Worm (Caenorhabditis elegans) whole organism, L4 larva: ENCODE results near the gene ZK688.1.

Experiments
- egl-27 ChIP-seq: sonication (generic microtip); optimal IDR thresholded peaks from 3 replicates; lab custom pipeline; 2017; ENCODE audit warnings: missing biosample characterization, missing genetic modification reagents, missing genetic modification characterization
- hlh-30 ChIP-seq: sonication (generic microtip); optimal IDR thresholded peaks from 2 replicates; lab custom pipeline; 2017; ENCODE audit warnings: antibody characterized with exemption, mild to moderate bottlenecking, missing genetic modification characterization, missing compliant biosample characterization; ENCODE audit not compliant: insufficient read depth
- lir-3 ChIP-seq: sonication (generic microtip); optimal IDR thresholded peaks from 2 replicates; lab custom pipeline; 2016; ENCODE audit warnings: mild to moderate bottlenecking, missing genetic modification characterization, missing compliant biosample characterization
- lsy-2 ChIP-seq, 2 experiments: fragments of 150-350 bp in 1 of 2; sonication (generic microtip) in 1 of 2; optimal IDR thresholded peaks; 2 replicates each; lab custom pipeline; 2014 to 2017; ENCODE audit warnings: missing biosample characterization in 2 of 2, missing genetic modification characterization in 2 of 2
- mdl-1 ChIP-seq, 2 experiments: fragments of 150-350 bp in 1 of 2; sonication (generic microtip) in 1 of 2; optimal IDR thresholded peaks; 2 replicates each; lab custom pipeline; 2014 to 2017; ENCODE audit warnings: missing biosample characterization in 2 of 2, missing genetic modification characterization in 2 of 2
- pha-4 ChIP-seq, 2 experiments: fragments of 150-350 bp in 1 of 2; fragments of 200-800 bp in 1 of 2; sonication (Bioruptor generic) in 1 of 2; IDR thresholded peaks in 1 of 2; optimal IDR thresholded peaks in 1 of 2; 2 replicates each; pipeline versions ENCODE4 v1.3.6 to Lab custom; 2014 to 2022; ENCODE audit warnings: missing genetic modification characterization in 2 of 2, missing genetic modification reagents in 2 of 2, missing biosample characterization in 1 of 2, missing compliant biosample characterization in 1 of 2

DNA sequence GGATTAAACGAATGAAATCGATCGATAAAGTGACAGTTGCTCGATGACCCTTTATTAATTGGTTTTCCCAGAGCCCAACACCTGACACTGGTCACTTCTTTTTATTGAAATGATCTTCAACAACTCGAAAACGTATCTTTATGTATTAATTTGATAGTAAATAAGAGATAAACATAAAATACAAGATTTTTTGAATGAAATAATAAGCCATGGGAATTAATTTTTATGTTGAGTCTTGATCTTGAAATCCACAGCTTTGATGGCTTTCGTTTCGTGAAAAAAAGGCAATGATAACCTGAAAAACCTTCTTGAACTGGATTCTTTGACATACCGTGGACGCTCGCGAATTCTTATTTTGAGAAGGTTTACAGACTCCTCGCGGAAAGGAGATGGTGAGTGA lies 1.8 kb upstream of the ZK688.1 start, which contains the start of gene pcp-5:
- no peak for TF ChIP-seq lir-3
- TF ChIP-seq hlh-30 = no peak
- no peak for TF ChIP-seq egl-27
- no peak for TF ChIP-seq lsy-2 (tag; optimal IDR thresholded peaks at IDR 0.05; lab: Kevin White, UChicago)
- TF ChIP-seq pha-4 (GFP tag; IDR thresholded peaks at IDR 0.05; lab: Robert Waterston, UW) = no peak
- no peak for TF ChIP-seq pha-4 (tag; optimal IDR thresholded peaks at IDR 0.05; lab: Kevin White, UChicago)
- no peak for TF ChIP-seq mdl-1 (tag; optimal IDR thresholded peaks at IDR 0.05; lab: Kevin White, UChicago)
